Fruit fly (Drosophila melanogaster): ENCODE measurements around the gene CG14325.

CG14325 gene

dm6 chr3R:17631176-17631865 is 4.4 kb downstream of the CG14325 start (continued):
- TF ChIP-seq gem (tag; optimal IDR thresholded peaks at IDR 0.05) (peak; percentile 16), D19A (tag; optimal IDR thresholded peaks at IDR 0.05) (peak; percentile 6), CG9797 (GFP tag; optimal IDR thresholded peaks at IDR 0.05) (no peak), cwo (GFP tag; optimal IDR thresholded peaks at IDR 0.05) (no peak), CG15696 (tag; optimal IDR thresholded peaks at IDR 0.05) (no peak), vnd (GFP tag; IDR thresholded peaks at IDR 0.05; ENCODE audit: partially characterized antibody) (no peak), sob (GFP tag; IDR thresholded peaks at IDR 0.05) (no peak), zf30C (GFP tag; optimal IDR thresholded peaks at IDR 0.05) (no peak), sc (optimal IDR thresholded peaks at IDR 0.05) (no peak), sc (GFP tag; optimal IDR thresholded peaks at IDR 0.05) (no peak), stwl (tag; optimal IDR thresholded peaks at IDR 0.05) (no peak), Sox100B (GFP tag; optimal IDR thresholded peaks at IDR 0.05) (peak; percentile 15), row (GFP tag; IDR thresholded peaks at IDR 0.05) (no peak; the same call in 2 of the 3 replicates), H15 (GFP tag; IDR thresholded peaks at IDR 0.05) (no peak), CG15601 (tag; optimal IDR thresholded peaks at IDR 0.05) (no peak), kni (GFP tag; optimal IDR thresholded peaks at IDR 0.05) (no peak), peb (GFP tag; IDR thresholded peaks at IDR 0.05) (no peak), vvl (GFP tag; IDR thresholded peaks at IDR 0.05) (peak; percentile 69), CG33557 (GFP tag; optimal IDR thresholded peaks at IDR 0.05) (no peak), repo (GFP tag; optimal IDR thresholded peaks at IDR 0.05) (no peak), cad (GFP tag; optimal IDR thresholded peaks at IDR 0.05) (no peak), chinmo (GFP tag; IDR thresholded peaks at IDR 0.05; ENCODE audit: partially characterized antibody) (peak; percentile 50; the same call in 1 of the 4 replicates), caup (GFP tag; optimal IDR thresholded peaks at IDR 0.05; ENCODE audit: severe bottlenecking) (no peak), CG13296 (GFP tag; optimal IDR thresholded peaks at IDR 0.05) (no peak), Hr78 (GFP tag; optimal IDR thresholded peaks at IDR 0.05) (peak in 1 of 2 experiments; percentile 32), Doc2 (GFP tag; IDR thresholded peaks at IDR 0.05) (no peak), sqz (GFP tag; optimal IDR thresholded peaks at IDR 0.05) (no peak), CG9437 (GFP tag; optimal IDR thresholded peaks at IDR 0.05) (no peak), gsb-n (tag; optimal IDR thresholded peaks at IDR 0.05) (peak; percentile 1), twi (tag; optimal IDR thresholded peaks at IDR 0.05) (no peak), slbo (GFP tag; IDR thresholded peaks at IDR 0.05) (no peak), CG11247 (GFP tag; IDR thresholded peaks at IDR 0.05) (no peak), CG10274 (GFP tag; optimal IDR thresholded peaks at IDR 0.05) (no peak), knrl (GFP tag; IDR thresholded peaks at IDR 0.05; ENCODE audit: partially characterized antibody) (no peak), CG8290 (GFP tag; optimal IDR thresholded peaks at IDR 0.05) (no peak), CG8290 (tag; optimal IDR thresholded peaks at IDR 0.05) (no peak), disco-r (GFP tag; optimal IDR thresholded peaks at IDR 0.05) (no peak), lab (GFP tag; optimal IDR thresholded peaks at IDR 0.05) (no peak), CG13624 (GFP tag; optimal IDR thresholded peaks at IDR 0.05) (no peak), trh (GFP tag; optimal IDR thresholded peaks at IDR 0.05) (no peak), fd96Cb (tag; optimal IDR thresholded peaks at IDR 0.05) (no peak), CG11696 (GFP tag; IDR thresholded peaks at IDR 0.05) (no peak), ato (GFP tag; IDR thresholded peaks at IDR 0.05; ENCODE audit: partially characterized antibody) (0 out of 2 replicates have a peak, but pooled peaks have one; percentile 7), sna (GFP tag; IDR thresholded peaks at IDR 0.05; ENCODE audit: partially characterized antibody) (no peak), Eip74EF (GFP tag; optimal IDR thresholded peaks at IDR 0.05) (peak in 1 of 2 experiments; percentile 57), sd (tag; optimal IDR thresholded peaks at IDR 0.05) (peak; percentile 93), Bteb2 (GFP tag; optimal IDR thresholded peaks at IDR 0.05) (no peak), hkb (optimal IDR thresholded peaks at IDR 0.05) (no peak), hkb (GFP tag; IDR thresholded peaks at IDR 0.05) (0 out of 2 replicates have a peak, but pooled peaks have one; percentile 7)
